Fruit fly (Drosophila melanogaster) whole organism: ENCODE measurements around the gene Syn.

Experiments used
- CG8478 ChIP-seq: fragments of >200 bp; optimal IDR thresholded peaks from 2 replicates; lab custom pipeline; 2018; ENCODE audit warnings: inconsistent platforms
- EcR ChIP-seq, 2 experiments: fragments of >200 bp; optimal IDR thresholded peaks; 2 replicates each; lab custom pipeline; 2017; ENCODE audit warnings: missing biosample characterization in 2 of 2, missing genetic modification characterization in 2 of 2, missing genetic modification reagents in 2 of 2
- pan ChIP-seq: fragments of >200 bp; optimal IDR thresholded peaks from 2 replicates; lab custom pipeline; 2017
- psq ChIP-seq: fragments of >200 bp; optimal IDR thresholded peaks from 2 replicates; lab custom pipeline; 2017
- usp ChIP-seq: fragments of >200 bp; optimal IDR thresholded peaks from 2 replicates; lab custom pipeline; 2017; ENCODE audit warnings: missing biosample characterization, missing genetic modification characterization, mixed read lengths

DNA sequence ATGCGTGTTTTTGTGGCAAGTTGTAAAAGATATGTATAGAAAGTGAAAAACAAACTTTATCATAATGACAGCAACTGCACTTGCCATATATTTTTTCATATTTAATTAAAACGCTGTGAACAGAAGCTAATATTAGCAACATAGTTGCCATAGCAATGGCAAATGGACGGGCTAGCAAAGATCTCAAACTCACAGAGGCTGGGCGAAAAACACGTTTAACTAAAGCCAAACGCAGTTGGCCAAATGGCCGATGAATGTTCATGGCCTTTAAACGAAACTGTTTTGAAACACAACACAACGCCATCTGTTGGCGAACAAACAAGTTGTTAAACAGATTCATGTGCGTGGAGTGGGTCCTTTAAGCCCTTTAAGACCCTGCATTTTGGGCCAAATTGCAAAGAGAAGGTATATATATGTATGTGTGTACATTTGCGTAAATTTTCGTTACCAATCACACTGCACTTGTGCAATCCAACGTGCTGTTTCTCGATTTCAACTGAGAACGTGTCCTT lies 42.1 kb upstream of the Syn start:
- TF ChIP-seq usp (no peak), psq (lab: Kevin White, UChicago) (no peak), pan (lab: Kevin White, UChicago) (no peak), CG8478 (lab: Kevin White, UChicago) (no peak), EcR (GFP tag; optimal IDR thresholded peaks at IDR 0.05; lab: Kevin White, UChicago) (no peak)
